Fruit fly (Drosophila melanogaster): ENCODE measurements around the gene Targ2.

- TF ChIP-seq usp (GFP tag; optimal IDR thresholded peaks at IDR 0.05) (no peak), sv (GFP tag; optimal IDR thresholded peaks at IDR 0.05) (no peak), Mio (GFP tag; optimal IDR thresholded peaks at IDR 0.05) (no peak)
These were observed 829 bp downstream of the Targ2 start for dm6 chr3L:21202029-21202776.

All from whole organism, wandering third instar larva.